Worm (Caenorhabditis elegans): ENCODE data around the gene btb-16.

- TF ChIP-seq nhr-11 (tag; optimal IDR thresholded peaks at IDR 0.05) (no peak), ama-1 (optimal IDR thresholded peaks at IDR 0.05) (no peak), lin-39 (tag; optimal IDR thresholded peaks at IDR 0.05) (no peak), Y55F3AM.14 (GFP tag; optimal IDR thresholded peaks at IDR 0.05) (no peak)
Measured at ce11 chrII:3313442-3313841, 16.8 kb downstream of the btb-16 start, which contains the start of gene F39E9.6.

Measured in whole organism, L2 larva.